Worm (Caenorhabditis elegans): ENCODE measurements around the gene lmtr-2.
A peak's percentile ranks its signal among the peaks of the same experiment; 100 is the strongest.

The lmtr-2 gene

ce11 chrV:8039085-8039525 is 28.2 kb upstream of the lmtr-2 start (continued):
- TF ChIP-seq lir-3 (tag; optimal IDR thresholded peaks at IDR 0.05), result no peak
- no peak for TF ChIP-seq ama-1 (optimal IDR thresholded peaks at IDR 0.05)
- 0 out of 2 replicates have a peak, but pooled peaks have one; percentile 9 for TF ChIP-seq pha-4 (GFP tag; IDR thresholded peaks at IDR 0.05)
- TF ChIP-seq pha-4 (tag; optimal IDR thresholded peaks at IDR 0.05), result no peak
- no peak for TF ChIP-seq Y48G9A.11 (GFP tag; IDR thresholded peaks at IDR 0.05)
- TF ChIP-seq nhr-10 (tag; optimal IDR thresholded peaks at IDR 0.05), result no peak
- TF ChIP-seq sdz-12 (GFP tag; optimal IDR thresholded peaks at IDR 0.05), result no peak
- TF ChIP-seq nhr-41 (GFP tag; IDR thresholded peaks at IDR 0.05), result no peak
- peak; percentile 15 for TF ChIP-seq hlh-11 (tag; optimal IDR thresholded peaks at IDR 0.05)
- no peak for TF ChIP-seq cey-2 (tag; optimal IDR thresholded peaks at IDR 0.05; ENCODE audit: borderline replicate concordance, insufficient read depth)
- TF ChIP-seq madf-5 (GFP tag; IDR thresholded peaks at IDR 0.05), result no peak
- TF ChIP-seq hlh-30 (tag; optimal IDR thresholded peaks at IDR 0.05; ENCODE audit: insufficient read depth), result no peak
- TF ChIP-seq nhr-6 (tag; optimal IDR thresholded peaks at IDR 0.05), result no peak
- no peak for TF ChIP-seq R02D3.7 (tag; optimal IDR thresholded peaks at IDR 0.05)
- peak; percentile 61 for TF ChIP-seq spr-1 (tag; optimal IDR thresholded peaks at IDR 0.05)
- no peak for TF ChIP-seq daf-12 (tag; optimal IDR thresholded peaks at IDR 0.05)
- TF ChIP-seq lin-15B (tag; optimal IDR thresholded peaks at IDR 0.05), result no peak
- peak; percentile 24 for TF ChIP-seq nhr-111 (GFP tag; optimal IDR thresholded peaks at IDR 0.05)
- TF ChIP-seq lin-13 (GFP tag; optimal IDR thresholded peaks at IDR 0.05), result no peak
- TF ChIP-seq F44E2.7 (GFP tag; IDR thresholded peaks at IDR 0.05), result no peak
- no peak for TF ChIP-seq dmd-6 (GFP tag; IDR thresholded peaks at IDR 0.05)
- TF ChIP-seq tra-1 (GFP tag; IDR thresholded peaks at IDR 0.05), result peak; percentile 19; the same call in 1 of the 2 replicates
- no peak for TF ChIP-seq zfp-2 (tag; optimal IDR thresholded peaks at IDR 0.05)
- TF ChIP-seq nhr-28 (tag; optimal IDR thresholded peaks at IDR 0.05), result no peak
- TF ChIP-seq snpc-4 (tag; optimal IDR thresholded peaks at IDR 0.05), result no peak
- peak in 1 of 2 experiments; percentile 47 for TF ChIP-seq lsy-2 (tag; optimal IDR thresholded peaks at IDR 0.05)
- TF ChIP-seq aha-1 (tag), result peak; percentile 52
- TF ChIP-seq mxl-3 (GFP tag; optimal IDR thresholded peaks at IDR 0.05), result no peak
- no peak for TF ChIP-seq ceh-82 (tag; optimal IDR thresholded peaks at IDR 0.05)
- TF ChIP-seq zip-2 (tag; optimal IDR thresholded peaks at IDR 0.05), result no peak
- peak; percentile 16 for TF ChIP-seq dve-1 (tag; optimal IDR thresholded peaks at IDR 0.05; ENCODE audit: insufficient read depth)
- peak; percentile 85 for TF ChIP-seq nhr-25 (tag; optimal IDR thresholded peaks at IDR 0.05; ENCODE audit: borderline replicate concordance, insufficient read depth)
- no peak for TF ChIP-seq F37D6.2 (tag; optimal IDR thresholded peaks at IDR 0.05)
- peak; percentile 57; the same call in 1 of the 2 replicates for TF ChIP-seq T26A8.4 (GFP tag; IDR thresholded peaks at IDR 0.05)
- peak; percentile 82; the same call in 1 of the 2 replicates for TF ChIP-seq zfp-3 (GFP tag; conservative IDR thresholded peaks at IDR 0.05)
- TF ChIP-seq egl-43 (GFP tag; IDR thresholded peaks at IDR 0.05), result no peak
- TF ChIP-seq Y5F2A.4 (GFP tag; optimal IDR thresholded peaks at IDR 0.05), result no peak
- TF ChIP-seq nhr-11 (tag; optimal IDR thresholded peaks at IDR 0.05), result no peak
- TF ChIP-seq T20F7.1 (GFP tag; optimal IDR thresholded peaks at IDR 0.05), result no peak
- peak; percentile 83 for TF ChIP-seq duxl-1 (tag; optimal IDR thresholded peaks at IDR 0.05; ENCODE audit: poor library complexity)
- no peak for TF ChIP-seq gei-8 (GFP tag; optimal IDR thresholded peaks at IDR 0.05)
- peak; percentile 0 for TF ChIP-seq mes-2 (tag; optimal IDR thresholded peaks at IDR 0.05; ENCODE audit: poor library complexity, severe bottlenecking)
- TF ChIP-seq aly-2 (tag; optimal IDR thresholded peaks at IDR 0.05), result no peak
- no peak for TF ChIP-seq ztf-7 (tag; optimal IDR thresholded peaks at IDR 0.05)
- no peak for TF ChIP-seq mdl-1 (tag; optimal IDR thresholded peaks at IDR 0.05)
- TF ChIP-seq nhr-42 (GFP tag; IDR thresholded peaks at IDR 0.05), result no peak
- no peak for TF ChIP-seq nhr-48 (tag; optimal IDR thresholded peaks at IDR 0.05)
- TF ChIP-seq madf-9 (GFP tag; conservative IDR thresholded peaks at IDR 0.05), result no peak
- no peak for TF ChIP-seq hmg-1.1 (GFP tag; IDR thresholded peaks at IDR 0.05)
- no peak for TF ChIP-seq ces-1 (GFP tag; optimal IDR thresholded peaks at IDR 0.05)
- TF ChIP-seq nhr-77 (tag; optimal IDR thresholded peaks at IDR 0.05), result no peak

All from whole organism, L4 larva.